Fruit fly (Drosophila melanogaster): ENCODE measurements around the gene CG9921.

CG9921 gene

dm6 chrX:16333434-16334141 is at the start of gene CG9921, which contains the start of gene Dsp1:
Gene CG9921 (minus strand): TSS chrX:16333600.
Gene Dsp1 (plus strand): TSS chrX:16333612.
- TF ChIP-seq psq (optimal IDR thresholded peaks at IDR 0.05): no peak
- no peak for TF ChIP-seq ttk (optimal IDR thresholded peaks at IDR 0.05)
- no peak for TF ChIP-seq h (optimal IDR thresholded peaks at IDR 0.05)
- TF ChIP-seq insv (optimal IDR thresholded peaks at IDR 0.05): no peak
- TF ChIP-seq Myc (optimal IDR thresholded peaks at IDR 0.05): no peak
- TF ChIP-seq Sin3A (optimal IDR thresholded peaks at IDR 0.05): no peak

- TF ChIP-seq h (optimal IDR thresholded peaks at IDR 0.05): no peak
- TF ChIP-seq Sin3A (optimal IDR thresholded peaks at IDR 0.05): no peak
- no peak for TF ChIP-seq ttk (optimal IDR thresholded peaks at IDR 0.05)
- no peak for TF ChIP-seq Myc (optimal IDR thresholded peaks at IDR 0.05)
- TF ChIP-seq psq (optimal IDR thresholded peaks at IDR 0.05): no peak
- no peak for TF ChIP-seq insv (optimal IDR thresholded peaks at IDR 0.05)
Observed at dm6 chrX:16374059-16374458, 40.7 kb upstream of the CG9921 start.

DNA sequence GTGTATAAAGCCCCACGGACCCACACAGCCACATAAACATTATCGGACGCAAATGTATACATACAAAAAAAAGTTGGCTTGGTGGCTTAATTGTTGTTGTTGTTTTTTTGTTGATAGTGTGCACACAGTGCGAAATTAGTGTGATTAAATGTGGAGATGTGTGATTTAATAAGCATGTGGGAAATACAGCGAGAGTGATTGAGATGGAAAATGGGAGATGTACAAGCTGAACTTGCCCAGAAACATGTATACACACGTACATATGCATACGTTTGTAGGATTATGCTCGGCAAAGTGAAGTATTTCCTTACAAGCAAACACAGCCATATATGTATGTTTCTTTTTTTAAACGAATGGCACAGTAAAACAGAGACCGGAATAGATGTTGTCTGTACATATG is 40.1 kb upstream of the CG9921 start:
- TF ChIP-seq ttk (optimal IDR thresholded peaks at IDR 0.05): no peak
- TF ChIP-seq h (optimal IDR thresholded peaks at IDR 0.05): no peak
- TF ChIP-seq insv (optimal IDR thresholded peaks at IDR 0.05): no peak
- no peak for TF ChIP-seq psq (optimal IDR thresholded peaks at IDR 0.05)
- TF ChIP-seq Sin3A (optimal IDR thresholded peaks at IDR 0.05): no peak
- TF ChIP-seq Myc (optimal IDR thresholded peaks at IDR 0.05): no peak

DNA sequence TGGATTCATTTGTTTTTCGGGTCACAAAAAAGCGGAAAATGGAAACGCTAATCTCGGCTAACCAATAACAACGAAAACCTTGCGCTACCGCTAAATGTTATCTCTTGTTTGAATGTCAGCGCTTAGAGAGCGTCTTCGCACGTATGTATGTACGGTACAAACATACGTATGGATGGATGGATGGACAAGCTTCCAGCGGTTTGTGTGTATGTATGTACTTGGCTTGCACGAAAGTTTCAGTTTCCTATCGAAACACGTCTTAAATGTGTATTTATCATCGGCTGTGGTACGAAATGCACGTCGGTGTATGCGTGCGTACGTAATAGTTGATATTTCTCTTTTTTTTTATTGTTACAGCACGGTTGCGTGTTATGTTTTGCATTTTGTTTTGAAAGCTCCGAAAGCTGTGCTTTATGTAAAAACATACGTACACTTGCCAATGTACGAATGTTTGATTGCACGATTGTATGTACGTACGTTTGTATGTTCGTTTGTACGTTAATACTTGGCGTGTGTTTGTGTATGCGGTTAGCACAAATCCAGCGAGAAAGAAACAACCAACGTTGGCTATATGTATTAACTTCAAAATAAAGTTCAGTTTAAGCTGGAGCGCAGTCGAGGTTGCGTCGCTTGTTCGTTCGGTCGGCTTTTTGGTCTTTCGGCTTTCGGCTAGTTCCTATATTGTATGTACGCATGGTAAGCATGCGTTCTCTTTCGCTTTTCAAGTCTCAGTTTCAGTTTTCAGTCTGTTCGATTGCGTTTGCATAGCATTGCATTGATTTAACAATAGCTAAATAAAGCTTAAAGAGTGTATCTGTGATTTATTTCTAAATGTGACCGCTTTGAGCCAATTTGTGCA is 39.3 kb upstream of the CG9921 start, which contains the start of gene Fur2:
Gene Fur2 (plus strand): TSS at position 595 of the 859 bp plus-strand sequence.
- TF ChIP-seq insv (optimal IDR thresholded peaks at IDR 0.05) (no peak), h (optimal IDR thresholded peaks at IDR 0.05) (no peak), Myc (optimal IDR thresholded peaks at IDR 0.05) (no peak), Sin3A (optimal IDR thresholded peaks at IDR 0.05) (no peak), psq (optimal IDR thresholded peaks at IDR 0.05) (no peak), ttk (optimal IDR thresholded peaks at IDR 0.05) (no peak)

DNA sequence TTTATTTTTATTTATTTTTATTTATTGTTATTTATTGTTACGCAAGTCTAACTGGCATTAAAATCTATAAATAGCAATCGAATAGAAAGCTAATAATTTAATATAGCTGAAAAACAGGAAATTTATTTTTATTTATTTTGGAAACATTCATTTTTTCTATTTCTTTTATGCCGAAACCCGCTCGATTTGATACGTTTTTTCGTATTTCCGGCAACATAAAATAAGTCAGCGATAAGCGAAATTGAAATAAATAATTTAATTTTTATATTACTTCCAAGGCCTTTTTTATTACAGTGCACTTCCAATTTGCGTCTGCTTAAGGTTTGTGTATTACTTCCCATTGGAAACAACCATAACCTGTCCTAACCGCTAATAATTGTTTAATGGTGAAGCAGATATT is 38.5 kb upstream of the CG9921 start:
- TF ChIP-seq ttk (optimal IDR thresholded peaks at IDR 0.05) (no peak), insv (optimal IDR thresholded peaks at IDR 0.05) (no peak), h (optimal IDR thresholded peaks at IDR 0.05) (no peak), psq (optimal IDR thresholded peaks at IDR 0.05) (no peak), Myc (optimal IDR thresholded peaks at IDR 0.05) (no peak), Sin3A (optimal IDR thresholded peaks at IDR 0.05) (no peak)

dm6 chrX:16368585-16368984 is 35.2 kb upstream of the CG9921 start:
- TF ChIP-seq insv (optimal IDR thresholded peaks at IDR 0.05): no peak
- TF ChIP-seq h (optimal IDR thresholded peaks at IDR 0.05): no peak
- no peak for TF ChIP-seq psq (optimal IDR thresholded peaks at IDR 0.05)
- no peak for TF ChIP-seq Sin3A (optimal IDR thresholded peaks at IDR 0.05)
- no peak for TF ChIP-seq Myc (optimal IDR thresholded peaks at IDR 0.05)
- TF ChIP-seq ttk (optimal IDR thresholded peaks at IDR 0.05): no peak

- TF ChIP-seq insv (optimal IDR thresholded peaks at IDR 0.05): no peak
- no peak for TF ChIP-seq ttk (optimal IDR thresholded peaks at IDR 0.05)
- TF ChIP-seq h (optimal IDR thresholded peaks at IDR 0.05): no peak
- TF ChIP-seq psq (optimal IDR thresholded peaks at IDR 0.05): no peak
- TF ChIP-seq Myc (optimal IDR thresholded peaks at IDR 0.05): no peak
- TF ChIP-seq Sin3A (optimal IDR thresholded peaks at IDR 0.05): no peak
Observed at dm6 chrX:16361306-16361705, 27.9 kb upstream of the CG9921 start, which contains the start of gene nonA. Gene nonA (plus strand): TSS chrX:16361569.

- TF ChIP-seq Myc (optimal IDR thresholded peaks at IDR 0.05) (no peak), ttk (optimal IDR thresholded peaks at IDR 0.05) (no peak), Sin3A (optimal IDR thresholded peaks at IDR 0.05) (no peak), insv (optimal IDR thresholded peaks at IDR 0.05) (no peak), h (optimal IDR thresholded peaks at IDR 0.05) (no peak), psq (optimal IDR thresholded peaks at IDR 0.05) (no peak)
Observed at dm6 chrX:16358670-16359320, 25.4 kb upstream of the CG9921 start, which contains the start of the genes U2af50 and PIG-Q. Gene U2af50 (minus strand): TSS chrX:16359039. Gene PIG-Q (plus strand): TSS chrX:16359143.

DNA sequence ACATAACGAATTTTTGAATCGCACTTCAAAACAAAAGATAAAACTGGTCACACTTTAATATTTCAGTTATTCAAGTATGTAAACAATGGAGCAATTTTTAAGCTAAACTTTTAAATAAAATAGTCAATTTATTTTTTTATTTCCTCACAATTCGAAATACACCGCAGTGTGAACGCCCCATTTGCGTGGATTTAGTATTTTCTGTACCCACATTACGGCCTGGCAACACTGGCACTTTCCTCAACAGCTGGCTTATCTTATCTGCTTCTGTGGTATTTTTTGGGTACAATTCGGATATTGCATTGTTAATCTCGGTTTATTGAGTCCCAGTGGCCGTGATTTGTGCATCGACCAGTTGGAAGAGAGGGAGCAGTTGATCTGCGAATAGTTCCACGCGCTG is 16.7 kb upstream of the CG9921 start, which contains the start of gene sl:
Gene sl (plus strand): TSS at position 254 of the 400 bp plus-strand sequence.
- TF ChIP-seq Myc (optimal IDR thresholded peaks at IDR 0.05) (no peak), psq (optimal IDR thresholded peaks at IDR 0.05) (no peak), h (optimal IDR thresholded peaks at IDR 0.05) (no peak), ttk (optimal IDR thresholded peaks at IDR 0.05) (no peak), insv (optimal IDR thresholded peaks at IDR 0.05) (no peak), Sin3A (optimal IDR thresholded peaks at IDR 0.05) (no peak)

- TF ChIP-seq insv (optimal IDR thresholded peaks at IDR 0.05): no peak
- no peak for TF ChIP-seq h (optimal IDR thresholded peaks at IDR 0.05)
- TF ChIP-seq Sin3A (optimal IDR thresholded peaks at IDR 0.05): no peak
- no peak for TF ChIP-seq Myc (optimal IDR thresholded peaks at IDR 0.05)
- TF ChIP-seq psq (optimal IDR thresholded peaks at IDR 0.05): no peak
- no peak for TF ChIP-seq ttk (optimal IDR thresholded peaks at IDR 0.05)
Observed at dm6 chrX:16335107-16335642, 1.8 kb upstream of the CG9921 start.

DNA sequence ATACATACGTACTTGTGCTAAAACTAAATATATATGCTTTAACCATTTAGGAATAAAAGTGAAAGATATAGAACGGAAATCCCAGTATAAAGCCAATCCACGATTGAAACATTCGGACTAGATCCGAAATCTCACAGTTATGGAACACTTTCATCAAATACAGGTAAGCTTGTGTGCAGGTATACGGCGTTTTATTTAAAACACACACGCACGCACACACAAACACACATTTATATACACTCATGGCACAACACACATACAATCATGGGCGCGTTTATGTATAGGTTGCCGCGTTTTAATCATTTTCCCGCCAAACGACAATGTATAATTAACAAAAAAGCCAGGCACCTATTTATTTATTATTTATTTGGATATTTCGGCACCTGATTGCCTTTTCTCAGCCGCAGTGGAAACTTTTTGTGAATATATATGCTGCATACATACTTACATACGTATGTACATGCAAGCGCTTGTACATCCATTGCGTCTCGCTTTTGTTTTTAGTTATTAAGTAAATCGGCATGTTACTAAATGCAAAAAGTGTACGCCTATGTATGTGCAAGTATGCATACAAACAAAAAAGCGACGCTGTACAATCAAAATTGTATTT is 956 bp upstream of the CG9921 start:
- TF ChIP-seq ttk (optimal IDR thresholded peaks at IDR 0.05): no peak
- no peak for TF ChIP-seq h (optimal IDR thresholded peaks at IDR 0.05)
- TF ChIP-seq Myc (optimal IDR thresholded peaks at IDR 0.05): no peak
- TF ChIP-seq insv (optimal IDR thresholded peaks at IDR 0.05): no peak
- TF ChIP-seq Sin3A (optimal IDR thresholded peaks at IDR 0.05): no peak
- no peak for TF ChIP-seq psq (optimal IDR thresholded peaks at IDR 0.05)
